Worm (Caenorhabditis elegans) whole organism, L4/young adult: Measurements from ENCODE around the gene F48F7.5.

Experiments used
- W03F9.2 ChIP-seq: fragments of 150-350 bp; optimal IDR thresholded peaks from 2 replicates; lab custom pipeline; 2014; ENCODE audit warnings: missing biosample characterization, missing genetic modification characterization
- him-1 ChIP-seq: sonication (generic microtip); optimal IDR thresholded peaks from 2 replicates; lab custom pipeline; 2016; ENCODE audit warnings: missing genotype, missing genetic modification reagents, missing genetic modification characterization, missing compliant biosample characterization

- TF ChIP-seq W03F9.2 (tag; lab: Kevin White, UChicago) = no peak
- TF ChIP-seq him-1 (tag; lab: Kevin White, UChicago) = no peak
Measured at ce11 chrX:14012417-14012816, 37.0 kb downstream of the F48F7.5 start, which contains the start of gene tbc-19.
